Worm (Caenorhabditis elegans) whole organism, L4 larva: ENCODE measurements around the gene K10C2.2.

Experiments used
- R02D3.7 ChIP-seq: fragments of 150-350 bp; sonication (generic microtip); optimal IDR thresholded peaks from 3 replicates; lab custom pipeline; 2014; ENCODE audit warnings: missing biosample characterization, missing genetic modification characterization
- T20F7.1 ChIP-seq: fragments of 200-800 bp; sonication (Bioruptor generic); optimal IDR thresholded peaks from 2 replicates; lab custom pipeline; 2018; ENCODE audit warnings: mild to moderate bottlenecking, missing genetic modification characterization, missing compliant biosample characterization
- Y105C5A.15 ChIP-seq: fragments of 200-800 bp; sonication (Bioruptor generic); IDR thresholded peaks from 2 replicates; pipeline ENCODE4 v1.3.6; 2022; ENCODE audit warnings: missing genetic modification characterization, missing compliant biosample characterization
- ZK337.2 ChIP-seq: fragments of 200-800 bp; sonication (Bioruptor generic); IDR thresholded peaks from 2 replicates; pipeline ENCODE4 v1.3.6; 2022; ENCODE audit warnings: missing genetic modification reagents, missing genetic modification characterization, missing compliant biosample characterization
- aha-1 ChIP-seq: fragments of 150-350 bp; peaks from one replicate; lab custom pipeline; 2014; ENCODE audit warnings: missing biosample characterization, missing genetic modification characterization
- cey-2 ChIP-seq: sonication (generic microtip); optimal IDR thresholded peaks from 3 replicates; lab custom pipeline; 2017; ENCODE audit warnings: missing genetic modification characterization, mild to moderate bottlenecking, missing compliant biosample characterization, antibody characterized with exemption, borderline replicate concordance; ENCODE audit not compliant: insufficient read depth
- daf-16 ChIP-seq, 3 experiments: sonication (generic microtip); optimal IDR thresholded peaks; 2 replicates each; lab custom pipeline; 2016 to 2017; ENCODE audit warnings: missing genetic modification characterization in 3 of 3, missing genetic modification reagents in 3 of 3, mild to moderate bottlenecking in 2 of 3, missing compliant biosample characterization in 2 of 3, missing biosample characterization in 1 of 3, moderate library complexity in 1 of 3
- dmd-6 ChIP-seq: fragments of 200-800 bp; sonication (Bioruptor generic); IDR thresholded peaks from 2 replicates; pipeline ENCODE4 v1.3.6; 2022; ENCODE audit warnings: missing genetic modification reagents, missing genetic modification characterization, missing compliant biosample characterization
- dmd-9 ChIP-seq: fragments of 200-800 bp; sonication (Bioruptor generic); IDR thresholded peaks from 2 replicates; pipeline ENCODE4 v1.3.6; 2022; ENCODE audit warnings: missing genetic modification reagents, missing genetic modification characterization, missing compliant biosample characterization
- egl-43 ChIP-seq: fragments of 200-800 bp; sonication (Bioruptor generic); IDR thresholded peaks from 2 replicates; pipeline ENCODE4 v1.3.6; 2022; ENCODE audit warnings: missing genetic modification reagents, missing genetic modification characterization, missing compliant biosample characterization
- hlh-11 ChIP-seq: fragments of 200-800 bp; sonication (Bioruptor generic); optimal IDR thresholded peaks from 2 replicates; lab custom pipeline; 2018; ENCODE audit warnings: mild to moderate bottlenecking, missing genetic modification characterization, missing compliant biosample characterization
- hmg-1.1 ChIP-seq: fragments of 200-800 bp; sonication (Bioruptor generic); IDR thresholded peaks from 2 replicates; pipeline ENCODE4 v1.3.6; 2022; ENCODE audit warnings: missing genetic modification reagents, missing genetic modification characterization, missing compliant biosample characterization
- lin-13 ChIP-seq: fragments of 150-350 bp; optimal IDR thresholded peaks from 2 replicates; lab custom pipeline; 2014; ENCODE audit warnings: missing biosample characterization, missing genetic modification reagents, missing genetic modification characterization
- lin-39 ChIP-seq: fragments of 150-350 bp; optimal IDR thresholded peaks from 2 replicates; lab custom pipeline; 2014; ENCODE audit warnings: missing biosample characterization, missing genetic modification reagents, missing genetic modification characterization
- lir-3 ChIP-seq: sonication (generic microtip); optimal IDR thresholded peaks from 2 replicates; lab custom pipeline; 2016; ENCODE audit warnings: mild to moderate bottlenecking, missing genetic modification characterization, missing compliant biosample characterization
- nhr-102 ChIP-seq: sonication (generic microtip); optimal IDR thresholded peaks from 2 replicates; lab custom pipeline; 2016; ENCODE audit warnings: mild to moderate bottlenecking, missing genetic modification characterization, moderate library complexity, missing compliant biosample characterization
- nhr-11 ChIP-seq: fragments of 150-350 bp; optimal IDR thresholded peaks from 2 replicates; lab custom pipeline; 2014; ENCODE audit warnings: missing biosample characterization, missing genetic modification characterization
- nhr-28 ChIP-seq: fragments of 150-350 bp; optimal IDR thresholded peaks from 2 replicates; lab custom pipeline; 2014; ENCODE audit warnings: missing biosample characterization, missing genetic modification characterization
- nhr-6 ChIP-seq: fragments of 150-350 bp; optimal IDR thresholded peaks from 2 replicates; lab custom pipeline; 2014; ENCODE audit warnings: missing biosample characterization, missing genetic modification characterization
- php-3 ChIP-seq: fragments of 200-800 bp; sonication (Bioruptor generic); IDR thresholded peaks from 2 replicates; pipeline ENCODE4 v1.3.6; 2022; ENCODE audit warnings: missing genetic modification reagents, missing genetic modification characterization, missing compliant biosample characterization
- sdz-12 ChIP-seq: fragments of 200-800 bp; sonication (Bioruptor generic); optimal IDR thresholded peaks from 2 replicates; lab custom pipeline; 2018; ENCODE audit warnings: mild to moderate bottlenecking, missing genetic modification characterization, missing compliant biosample characterization
- skn-1 ChIP-seq: fragments of 150-350 bp; optimal IDR thresholded peaks from 2 replicates; lab custom pipeline; 2014; ENCODE audit warnings: missing biosample characterization, missing genetic modification characterization
- snpc-1.2 ChIP-seq: fragments of 200-800 bp; sonication (Bioruptor generic); IDR thresholded peaks from 2 replicates; pipeline ENCODE4 v1.3.6; 2022; ENCODE audit warnings: missing genetic modification reagents, missing genetic modification characterization, missing compliant biosample characterization
- spr-1 ChIP-seq: sonication (generic microtip); optimal IDR thresholded peaks from 2 replicates; lab custom pipeline; 2016; ENCODE audit warnings: mild to moderate bottlenecking, missing genetic modification characterization, missing compliant biosample characterization
- spr-3 ChIP-seq: fragments of 200-800 bp; sonication (Bioruptor generic); optimal IDR thresholded peaks from 2 replicates; lab custom pipeline; 2018; ENCODE audit warnings: mild to moderate bottlenecking, missing genetic modification characterization, missing compliant biosample characterization
- unc-130 ChIP-seq: sonication (generic microtip); optimal IDR thresholded peaks from 2 replicates; lab custom pipeline; 2016; ENCODE audit warnings: missing genetic modification reagents, missing genetic modification characterization, missing compliant biosample characterization
- unc-62 ChIP-seq, 3 experiments: fragments of 150-350 bp in 1 of 3; sonication (generic microtip); optimal IDR thresholded peaks in 2 of 3; peaks in 1 of 3; 1 replicate in 1 of 3; 2 replicates in 2 of 3; lab custom pipeline; 2014 to 2017; ENCODE audit warnings: missing biosample characterization in 3 of 3, missing genetic modification characterization in 3 of 3, missing genetic modification reagents in 3 of 3, missing genotype in 1 of 3
- zfp-3 ChIP-seq: fragments of 200-800 bp; sonication (Bioruptor generic); conservative IDR thresholded peaks from 2 replicates; pipeline ENCODE4 v1.3.6; 2022; ENCODE audit warnings: missing genetic modification reagents, missing genetic modification characterization, missing compliant biosample characterization
- zip-2 ChIP-seq: fragments of 150-350 bp; optimal IDR thresholded peaks from 2 replicates; lab custom pipeline; 2014; ENCODE audit warnings: missing biosample characterization, missing genetic modification characterization

The K10C2.2 gene

ce11 chrX:6407805-6408204 is 25.8 kb downstream of the K10C2.2 start:
- TF ChIP-seq nhr-6 (tag; lab: Kevin White, UChicago) (no peak), daf-16 (GFP tag; optimal IDR thresholded peaks at IDR 0.05; lab: Kevin White, UChicago) (no peak), daf-16 (tag; optimal IDR thresholded peaks at IDR 0.05; lab: Kevin White, UChicago) (peak; percentile 33)

ce11 chrX:6405905-6406304 is 27.7 kb downstream of the K10C2.2 start:
- no peak for TF ChIP-seq hlh-11 (tag; lab: Kevin White, UChicago)
- no peak for TF ChIP-seq skn-1 (tag; lab: Kevin White, UChicago)
- no peak for TF ChIP-seq unc-130 (GFP tag; lab: Kevin White, UChicago)
- TF ChIP-seq zip-2 (tag; lab: Kevin White, UChicago): no peak
- TF ChIP-seq aha-1 (tag; lab: Kevin White, UChicago): peak; percentile 91

- TF ChIP-seq zfp-3 (GFP tag; lab: Robert Waterston, UW): no peak
- no peak for TF ChIP-seq nhr-28 (tag; lab: Kevin White, UChicago)
- TF ChIP-seq lin-13 (GFP tag; lab: Kevin White, UChicago): no peak
- no peak for TF ChIP-seq dmd-6 (GFP tag; lab: Robert Waterston, UW)
- TF ChIP-seq cey-2 (tag; lab: Kevin White, UChicago): no peak
- TF ChIP-seq nhr-6 (tag; lab: Kevin White, UChicago): no peak
- TF ChIP-seq aha-1 (tag; lab: Kevin White, UChicago): no peak
- TF ChIP-seq nhr-11 (tag; lab: Kevin White, UChicago): no peak
- TF ChIP-seq php-3 (GFP tag; lab: Robert Waterston, UW): no peak
- TF ChIP-seq unc-62 (GFP tag; optimal IDR thresholded peaks at IDR 0.05 in 1 of 2; lab: Kevin White, UChicago): no peak
- no peak for TF ChIP-seq unc-62 (tag; optimal IDR thresholded peaks at IDR 0.05; lab: Kevin White, UChicago)
- TF ChIP-seq lin-39: no peak
- no peak for TF ChIP-seq skn-1 (tag; lab: Kevin White, UChicago)
Measured at ce11 chrX:6403122-6403521, 30.5 kb downstream of the K10C2.2 start, which contains the start of gene glt-4. glt-4 (plus strand) TSS chrX:6403422.

ce11 chrX:6399450-6399849 is 34.1 kb downstream of the K10C2.2 start:
- TF ChIP-seq aha-1 (tag; lab: Kevin White, UChicago) (peak; percentile 75), daf-16 (GFP tag; optimal IDR thresholded peaks at IDR 0.05; lab: Kevin White, UChicago) (no peak), daf-16 (tag; optimal IDR thresholded peaks at IDR 0.05; lab: Kevin White, UChicago) (no peak), nhr-11 (tag; lab: Kevin White, UChicago) (peak; percentile 27), unc-62 (GFP tag; optimal IDR thresholded peaks at IDR 0.05 in 1 of 2; lab: Kevin White, UChicago) (peak in 1 of 2 experiments; percentile 3), unc-62 (tag; optimal IDR thresholded peaks at IDR 0.05; lab: Kevin White, UChicago) (no peak)

ce11 chrX:6391491-6391890 is 42.1 kb downstream of the K10C2.2 start, which contains the start of gene igcm-2:
igcm-2 (minus strand) TSS chrX:6391591.
- TF ChIP-seq spr-3 (GFP tag; lab: Kevin White, UChicago) (no peak), spr-1 (tag; lab: Kevin White, UChicago) (no peak), hmg-1.1 (GFP tag; lab: Robert Waterston, UW) (no peak), egl-43 (no peak), R02D3.7 (tag; lab: Kevin White, UChicago) (no peak), T20F7.1 (GFP tag; lab: Kevin White, UChicago) (no peak), nhr-102 (tag; lab: Kevin White, UChicago) (no peak), ZK337.2 (GFP tag; lab: Robert Waterston, UW) (no peak), dmd-9 (GFP tag; lab: Robert Waterston, UW) (no peak), sdz-12 (GFP tag; lab: Kevin White, UChicago) (no peak)

- TF ChIP-seq unc-130 (GFP tag; lab: Kevin White, UChicago) (no peak), lir-3 (tag; lab: Kevin White, UChicago) (no peak), Y105C5A.15 (no peak), spr-1 (tag; lab: Kevin White, UChicago) (no peak), snpc-1.2 (GFP tag; lab: Robert Waterston, UW) (no peak)
Measured at ce11 chrX:6388639-6389038, 44.9 kb downstream of the K10C2.2 start.
